Fruit fly (Drosophila melanogaster) whole organism: ENCODE data around the gene dod.

Experiments
- CG8478 ChIP-seq: fragments of >200 bp; optimal IDR thresholded peaks from 2 replicates; lab custom pipeline; 2018; ENCODE audit warnings: inconsistent platforms
- Dll ChIP-seq: fragments of >200 bp; optimal IDR thresholded peaks from 2 replicates; lab custom pipeline; 2017
- EcR ChIP-seq, 2 experiments: fragments of >200 bp; optimal IDR thresholded peaks; 2 replicates each; lab custom pipeline; 2017; ENCODE audit warnings: missing biosample characterization in 2 of 2, missing genetic modification characterization in 2 of 2, missing genetic modification reagents in 2 of 2
- pan ChIP-seq: fragments of >200 bp; optimal IDR thresholded peaks from 2 replicates; lab custom pipeline; 2017
- usp ChIP-seq: fragments of >200 bp; optimal IDR thresholded peaks from 2 replicates; lab custom pipeline; 2017; ENCODE audit warnings: missing biosample characterization, missing genetic modification characterization, mixed read lengths

dm6 chrX:21337057-21337456 lies 8.1 kb upstream of the dod start:
- TF ChIP-seq CG8478 (lab: Kevin White, UChicago) (no peak), usp (GFP tag; lab: Kevin White, UChicago) (no peak), Dll (lab: Kevin White, UChicago) (no peak), pan (lab: Kevin White, UChicago) (no peak), EcR (GFP tag; optimal IDR thresholded peaks at IDR 0.05; lab: Kevin White, UChicago) (no peak)
